Worm (Caenorhabditis elegans): ENCODE measurements around the gene E02H4.6.

DNA sequence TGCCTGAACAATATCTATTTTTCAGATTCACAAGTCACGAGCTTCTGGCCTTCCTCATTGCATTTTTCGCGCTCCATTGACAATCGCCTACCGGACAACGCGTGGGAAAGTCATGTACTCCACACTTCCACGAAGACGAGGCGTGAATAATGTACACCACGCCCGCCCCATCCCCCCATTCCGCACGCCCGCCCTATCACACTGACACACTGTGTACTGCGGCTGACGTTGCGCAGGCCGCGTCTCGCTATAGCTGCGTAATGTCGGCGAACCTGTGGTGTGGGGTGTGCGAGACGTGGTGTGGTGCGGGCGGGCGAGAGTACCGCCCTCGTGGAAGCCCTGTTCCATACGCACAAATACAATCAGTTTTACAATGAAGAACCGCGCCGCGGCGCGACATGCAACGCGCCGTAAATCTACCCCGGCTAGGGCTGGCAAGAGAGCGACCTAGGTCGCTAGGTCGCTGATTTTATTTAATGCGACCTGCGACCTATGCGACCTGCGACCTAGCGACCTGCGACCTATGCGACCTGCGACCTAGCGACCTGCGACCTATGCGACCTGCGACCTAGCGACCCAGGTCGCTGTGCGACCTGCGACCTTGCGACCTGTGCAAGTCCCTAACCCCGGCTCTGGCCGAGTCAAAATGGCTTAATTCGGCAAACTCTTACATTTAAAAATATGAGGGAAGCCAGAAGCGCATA is 15.7 kb downstream of the E02H4.6 start:
- TF ChIP-seq Y48G9A.11 (GFP tag; IDR thresholded peaks at IDR 0.05) = no peak
- no peak for TF ChIP-seq zag-1 (tag; optimal IDR thresholded peaks at IDR 0.05)
- TF ChIP-seq ceh-28 (tag; optimal IDR thresholded peaks at IDR 0.05) = no peak
- TF ChIP-seq lsy-2 (tag; optimal IDR thresholded peaks at IDR 0.05) = no peak
- TF ChIP-seq attf-4 (tag; optimal IDR thresholded peaks at IDR 0.05) = no peak
- TF ChIP-seq nhr-77 (tag; optimal IDR thresholded peaks at IDR 0.05) = no peak
- no peak for TF ChIP-seq Y5F2A.4 (GFP tag; optimal IDR thresholded peaks at IDR 0.05)
- no peak for TF ChIP-seq php-3 (GFP tag; IDR thresholded peaks at IDR 0.05)

All from whole organism, L4 larva.